Worm (Caenorhabditis elegans): ENCODE results near the gene nspf-1.

DNA sequence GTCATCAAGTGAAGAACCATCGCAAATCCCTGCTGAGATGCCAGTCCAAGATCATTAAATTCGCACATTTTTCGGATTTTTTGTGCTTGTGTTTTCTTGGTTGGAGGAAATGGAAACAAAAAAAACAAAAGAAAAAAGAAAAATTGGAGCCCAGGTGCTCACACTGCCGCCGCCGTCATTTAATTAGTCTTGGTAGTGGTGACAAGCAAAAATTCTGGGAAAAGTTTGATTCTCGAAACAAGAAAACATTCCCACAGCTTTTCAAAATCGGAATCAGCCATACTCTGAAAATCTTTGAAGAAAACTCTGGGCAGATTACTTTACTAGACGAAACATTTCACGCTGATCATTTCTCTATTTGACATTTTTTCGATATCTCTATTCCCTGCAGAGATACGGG lies 17.8 kb downstream of the nspf-1 start, which contains the start of gene srh-128:
- no peak for TF ChIP-seq nhr-11 (tag; optimal IDR thresholded peaks at IDR 0.05)
- no peak for TF ChIP-seq ama-1 (optimal IDR thresholded peaks at IDR 0.05)
- TF ChIP-seq unc-3 (GFP tag; conservative IDR thresholded peaks at IDR 0.05) = no peak
- no peak for TF ChIP-seq unc-3 (tag; optimal IDR thresholded peaks at IDR 0.05)
- TF ChIP-seq tbx-7 (tag; optimal IDR thresholded peaks at IDR 0.05) = no peak
